Worm (Caenorhabditis elegans) whole organism, young adult: ENCODE data around the gene F26D2.13.
A peak's percentile ranks its signal among the peaks of the same experiment; 100 is the strongest.

ENCODE experiments used
- B0261.1 ChIP-seq: sonication (generic microtip); optimal IDR thresholded peaks from 2 replicates; lab custom pipeline; 2016; ENCODE audit warnings: mild to moderate bottlenecking, missing genetic modification characterization, moderate library complexity, missing compliant biosample characterization
- F10E7.11 ChIP-seq: sonication (generic microtip); optimal IDR thresholded peaks from 2 replicates; lab custom pipeline; 2017; ENCODE audit warnings: mild to moderate bottlenecking, missing genetic modification characterization, moderate library complexity, missing compliant biosample characterization
- F22D6.2 ChIP-seq: sonication (generic microtip); optimal IDR thresholded peaks from 2 replicates; lab custom pipeline; 2016; ENCODE audit warnings: mild to moderate bottlenecking, missing genetic modification characterization, missing compliant biosample characterization
- F23B12.7 ChIP-seq: sonication (generic microtip); optimal IDR thresholded peaks from 2 replicates; lab custom pipeline; 2017; ENCODE audit warnings: missing genetic modification characterization, mild to moderate bottlenecking, missing compliant biosample characterization, antibody characterized with exemption, moderate library complexity; ENCODE audit not compliant: insufficient read depth
- F37B4.10 ChIP-seq: fragments of 200-800 bp; sonication (Bioruptor generic); IDR thresholded peaks from 2 replicates; pipeline ENCODE4 v1.3.6; 2022; ENCODE audit warnings: missing genetic modification characterization, missing compliant biosample characterization
- F57A8.1 ChIP-seq: fragments of 200-800 bp; sonication (Bioruptor generic); optimal IDR thresholded peaks from 2 replicates; lab custom pipeline; 2018; ENCODE audit warnings: mild to moderate bottlenecking, missing genetic modification characterization, moderate library complexity, missing compliant biosample characterization
- K12H6.12 ChIP-seq: fragments of 200-800 bp; sonication (Bioruptor generic); optimal IDR thresholded peaks from 2 replicates; lab custom pipeline; 2018; ENCODE audit warnings: mild to moderate bottlenecking, missing genetic modification characterization, missing compliant biosample characterization
- T07F8.4 ChIP-seq: sonication (generic microtip); optimal IDR thresholded peaks from 2 replicates; lab custom pipeline; 2016; ENCODE audit warnings: mild to moderate bottlenecking, missing genetic modification characterization, moderate library complexity, missing compliant biosample characterization
- T26A5.8 ChIP-seq: sonication (generic microtip); optimal IDR thresholded peaks from 2 replicates; lab custom pipeline; 2016; ENCODE audit warnings: missing genetic modification characterization, missing compliant biosample characterization
- Y53F4B.3 ChIP-seq: fragments of 200-800 bp; sonication (Bioruptor generic); IDR thresholded peaks from 2 replicates; pipeline ENCODE4 v1.3.6; 2022; ENCODE audit warnings: missing genetic modification reagents, missing genetic modification characterization, missing compliant biosample characterization
- Y56A3A.18 ChIP-seq: fragments of 200-800 bp; sonication (Bioruptor generic); IDR thresholded peaks from 2 replicates; pipeline ENCODE4 v1.3.6; 2022; ENCODE audit warnings: missing genetic modification reagents, missing genetic modification characterization, missing compliant biosample characterization
- Y95B8A.8 ChIP-seq: fragments of 200-800 bp; sonication (Bioruptor generic); IDR thresholded peaks from 2 replicates; pipeline ENCODE4 v1.3.6; 2022; ENCODE audit warnings: missing genetic modification reagents, missing genetic modification characterization, missing compliant biosample characterization
- ZK185.1 ChIP-seq: sonication (generic microtip); optimal IDR thresholded peaks from 2 replicates; lab custom pipeline; 2016; ENCODE audit warnings: mild to moderate bottlenecking, missing genetic modification characterization, missing compliant biosample characterization; ENCODE audit not compliant: poor library complexity, severe bottlenecking
- aptf-2 ChIP-seq: fragments of 200-800 bp; sonication (Bioruptor generic); conservative IDR thresholded peaks from 2 replicates; pipeline ENCODE4 v1.3.6; 2022; ENCODE audit warnings: missing genetic modification reagents, missing genetic modification characterization, missing compliant biosample characterization
- atf-7 ChIP-seq: sonication (generic microtip); optimal IDR thresholded peaks from 2 replicates; lab custom pipeline; 2017; ENCODE audit warnings: mild to moderate bottlenecking, missing genetic modification characterization, missing compliant biosample characterization
- athp-1 ChIP-seq: sonication (generic microtip); optimal IDR thresholded peaks from 2 replicates; lab custom pipeline; 2017; ENCODE audit warnings: mild to moderate bottlenecking, missing genetic modification characterization, missing compliant biosample characterization
- attf-5 ChIP-seq: fragments of 200-800 bp; sonication (Bioruptor generic); optimal IDR thresholded peaks from 2 replicates; lab custom pipeline; 2018; ENCODE audit warnings: mild to moderate bottlenecking, missing genetic modification characterization, missing compliant biosample characterization
- bed-2 ChIP-seq: fragments of 200-800 bp; sonication (Bioruptor generic); IDR thresholded peaks from 2 replicates; pipeline ENCODE4 v1.3.6; 2022; ENCODE audit warnings: missing genetic modification reagents, missing genetic modification characterization, missing compliant biosample characterization
- ceh-27 ChIP-seq: fragments of 200-800 bp; sonication (Bioruptor generic); optimal IDR thresholded peaks from 2 replicates; lab custom pipeline; 2018; ENCODE audit warnings: mild to moderate bottlenecking, missing genetic modification characterization, moderate library complexity, missing compliant biosample characterization
- ceh-40 ChIP-seq: fragments of 200-800 bp; sonication (Bioruptor generic); IDR thresholded peaks from 2 replicates; pipeline ENCODE4 v1.3.6; 2022; ENCODE audit warnings: missing genetic modification characterization, missing compliant biosample characterization
- ceh-79 ChIP-seq: sonication (generic microtip); optimal IDR thresholded peaks from 2 replicates; lab custom pipeline; 2017; ENCODE audit warnings: mild to moderate bottlenecking, missing genetic modification characterization, missing compliant biosample characterization
- ceh-91 ChIP-seq: fragments of 200-800 bp; sonication (Bioruptor generic); IDR thresholded peaks from 2 replicates; pipeline ENCODE4 v1.3.6; 2022; ENCODE audit warnings: missing genetic modification reagents, missing genetic modification characterization, missing compliant biosample characterization
- dox-1 ChIP-seq: fragments of 200-800 bp; sonication (Bioruptor generic); IDR thresholded peaks from 2 replicates; pipeline ENCODE4 v1.3.6; 2022; ENCODE audit warnings: missing genetic modification reagents, missing genetic modification characterization, missing compliant biosample characterization
- dpff-1 ChIP-seq: sonication (generic microtip); optimal IDR thresholded peaks from 2 replicates; lab custom pipeline; 2017; ENCODE audit warnings: mild to moderate bottlenecking, missing genetic modification characterization, missing compliant biosample characterization
- dpl-1 ChIP-seq: fragments of 150-350 bp; optimal IDR thresholded peaks from 2 replicates; lab custom pipeline; 2014; ENCODE audit warnings: missing biosample characterization, missing genetic modification reagents, missing genetic modification characterization
- efl-1 ChIP-seq: fragments of 150-350 bp; optimal IDR thresholded peaks from 2 replicates; lab custom pipeline; 2014; ENCODE audit warnings: missing biosample characterization, missing genetic modification reagents, missing genetic modification characterization
- hmg-20 ChIP-seq: fragments of 200-800 bp; sonication (Bioruptor generic); IDR thresholded peaks from 2 replicates; pipeline ENCODE4 v1.3.6; 2022; ENCODE audit warnings: missing genetic modification reagents, missing genetic modification characterization, missing compliant biosample characterization
- let-526 ChIP-seq: fragments of 200-800 bp; sonication (Bioruptor generic); IDR thresholded peaks from 2 replicates; pipeline ENCODE4 v1.3.6; 2022; ENCODE audit warnings: missing genetic modification reagents, missing genetic modification characterization, missing compliant biosample characterization
- let-607 ChIP-seq, 2 experiments: fragments of 200-800 bp in 1 of 2; sonication (Bioruptor generic) in 1 of 2; sonication (generic microtip) in 1 of 2; optimal IDR thresholded peaks; 2 replicates each; lab custom pipeline; 2016 to 2018; ENCODE audit warnings: mild to moderate bottlenecking in 2 of 2, missing compliant biosample characterization in 2 of 2, missing genetic modification characterization in 2 of 2, moderate library complexity in 2 of 2, missing genotype in 1 of 2
- lin-35 ChIP-seq, 3 experiments: fragments of 150-350 bp in 2 of 3; sonication (generic microtip) in 1 of 3; optimal IDR thresholded peaks; 2 replicates each; lab custom pipeline; 2014 to 2018; ENCODE audit warnings: missing biosample characterization in 3 of 3, missing genetic modification characterization in 3 of 3, missing genetic modification reagents in 3 of 3
- madf-6 ChIP-seq: fragments of 200-800 bp; sonication (Bioruptor generic); IDR thresholded peaks from 2 replicates; pipeline ENCODE4 v1.3.6; 2022; ENCODE audit warnings: missing genetic modification reagents, missing genetic modification characterization, missing compliant biosample characterization
- mel-28 ChIP-seq: sonication (generic microtip); optimal IDR thresholded peaks from 2 replicates; lab custom pipeline; 2016; ENCODE audit warnings: borderline replicate concordance, mild to moderate bottlenecking, missing genetic modification characterization, missing compliant biosample characterization
- mes-4 ChIP-seq: sonication (generic microtip); optimal IDR thresholded peaks from 2 replicates; lab custom pipeline; 2016; ENCODE audit warnings: missing genotype, missing genetic modification characterization, missing compliant biosample characterization
- mxl-1 ChIP-seq: sonication (generic microtip); optimal IDR thresholded peaks from 2 replicates; lab custom pipeline; 2016; ENCODE audit warnings: missing genetic modification characterization, missing compliant biosample characterization
- nfya-2 ChIP-seq: fragments of 200-800 bp; sonication (Bioruptor generic); IDR thresholded peaks from 2 replicates; pipeline ENCODE4 v1.3.6; 2022; ENCODE audit warnings: missing genetic modification reagents, missing genetic modification characterization, missing compliant biosample characterization
- nhr-120 ChIP-seq: fragments of 200-800 bp; sonication (Bioruptor generic); IDR thresholded peaks from 2 replicates; pipeline ENCODE4 v1.3.6; 2022; ENCODE audit warnings: missing genetic modification characterization, missing compliant biosample characterization
- nhr-90 ChIP-seq: sonication (generic microtip); optimal IDR thresholded peaks from 2 replicates; lab custom pipeline; 2016; ENCODE audit warnings: missing genotype, mild to moderate bottlenecking, missing genetic modification characterization, missing compliant biosample characterization
- pbrm-1 ChIP-seq: fragments of 200-800 bp; sonication (Bioruptor generic); IDR thresholded peaks from 2 replicates; pipeline ENCODE4 v1.3.6; 2022; ENCODE audit warnings: missing genetic modification reagents, missing genetic modification characterization, missing compliant biosample characterization
- snpc-3.4 ChIP-seq: sonication (generic microtip); optimal IDR thresholded peaks from 2 replicates; lab custom pipeline; 2017; ENCODE audit warnings: missing genetic modification characterization, mild to moderate bottlenecking, missing compliant biosample characterization, antibody characterized with exemption, moderate library complexity, missing genotype, missing genetic modification reagents
- unc-62 ChIP-seq: fragments of 150-350 bp; optimal IDR thresholded peaks from 2 replicates; lab custom pipeline; 2014; ENCODE audit warnings: missing biosample characterization, missing genetic modification reagents, missing genetic modification characterization

F26D2.13 gene

ce11 chrV:16401519-16401918 is 33.9 kb downstream of the F26D2.13 start, which contains the start of gene F13A7.14 (continued):
- TF ChIP-seq ZK185.1 (peak; percentile 90), F10E7.11 (tag; lab: Kevin White, UChicago) (no peak), madf-6 (GFP tag; lab: Robert Waterston, UW) (peak; percentile 82), dox-1 (GFP tag; lab: Robert Waterston, UW) (peak; percentile 75), snpc-3.4 (peak; percentile 31), K12H6.12 (tag; lab: Kevin White, UChicago) (peak; percentile 42), T26A5.8 (tag; lab: Kevin White, UChicago) (no peak), unc-62 (GFP tag; lab: Kevin White, UChicago) (no peak), athp-1 (peak; percentile 42), F37B4.10 (GFP tag; lab: Robert Waterston, UW) (no peak), efl-1 (GFP tag; lab: Kevin White, UChicago) (peak; percentile 73), mxl-1 (tag; lab: Kevin White, UChicago) (no peak), ceh-79 (tag; lab: Kevin White, UChicago) (no peak), nhr-120 (GFP tag; lab: Robert Waterston, UW) (no peak), ceh-40 (GFP tag; lab: Robert Waterston, UW) (no peak), nfya-2 (GFP tag; lab: Robert Waterston, UW) (no peak), mes-4 (no peak), bed-2 (GFP tag; lab: Robert Waterston, UW) (peak; percentile 89), Y95B8A.8 (GFP tag; lab: Robert Waterston, UW) (no peak), ceh-27 (GFP tag; lab: Kevin White, UChicago) (peak; percentile 80), let-526 (GFP tag; lab: Robert Waterston, UW) (0 out of 2 replicates have a peak, but pooled peaks have one; percentile 51), ceh-91 (GFP tag; lab: Robert Waterston, UW) (peak; percentile 52), F22D6.2 (tag; lab: Kevin White, UChicago) (peak; percentile 36), attf-5 (GFP tag; lab: Kevin White, UChicago) (no peak), atf-7 (tag; lab: Kevin White, UChicago) (no peak), lin-35 (GFP tag; optimal IDR thresholded peaks at IDR 0.05; lab: Kevin White, UChicago) (peak; percentile 16 to 90 (median 30)), hmg-20 (GFP tag; lab: Robert Waterston, UW) (peak; percentile 62; the same call in 1 of the 2 replicates), nhr-90 (tag; lab: Kevin White, UChicago) (no peak), F23B12.7 (tag; lab: Kevin White, UChicago) (peak; percentile 30), pbrm-1 (GFP tag; lab: Robert Waterston, UW) (no peak), T07F8.4 (tag; lab: Kevin White, UChicago) (no peak), aptf-2 (GFP tag; lab: Robert Waterston, UW) (peak; percentile 72; the same call in 1 of the 2 replicates), B0261.1 (peak; percentile 15), Y53F4B.3 (no peak), dpl-1 (GFP tag; lab: Kevin White, UChicago) (peak; percentile 84), mel-28 (tag; lab: Kevin White, UChicago) (no peak), F57A8.1 (GFP tag; lab: Kevin White, UChicago) (no peak), Y56A3A.18 (no peak), dpff-1 (tag; lab: Kevin White, UChicago) (no peak), let-607 (tag; optimal IDR thresholded peaks at IDR 0.05; lab: Kevin White, UChicago) (peak in 1 of 2 experiments; percentile 46)
